Fruit fly (Drosophila melanogaster) whole organism, embryonic: ENCODE results near the gene CG14395.
A peak's percentile ranks its signal among the peaks of the same experiment; 100 is the strongest.

ENCODE experiments used
- Adf1 ChIP-seq: fragments of 200-800 bp; sonication (Bioruptor generic); IDR thresholded peaks from 2 replicates; pipeline ENCODE4 v1.3.6; 2022; ENCODE audit warnings: missing biosample characterization, missing genetic modification characterization
- CG10267 ChIP-seq: fragments of 200-800 bp; sonication (Bioruptor generic); optimal IDR thresholded peaks from 2 replicates; lab custom pipeline; 2018; ENCODE audit warnings: missing biosample characterization, mild to moderate bottlenecking, missing genetic modification characterization, moderate library complexity
- CG10654 ChIP-seq: fragments of 200-800 bp; sonication (Bioruptor generic); optimal IDR thresholded peaks from 2 replicates; lab custom pipeline; 2016; ENCODE audit warnings: missing biosample characterization, missing genetic modification characterization
- CG11504 ChIP-seq: fragments of 200-800 bp; sonication (Bioruptor generic); optimal IDR thresholded peaks from 3 replicates; lab custom pipeline; 2019; ENCODE audit warnings: missing biosample characterization, mild to moderate bottlenecking, missing genetic modification characterization, moderate library complexity
- CG12155 ChIP-seq: fragments of 200-800 bp; sonication (Bioruptor generic); optimal IDR thresholded peaks from 3 replicates; lab custom pipeline; 2016; ENCODE audit warnings: missing biosample characterization, missing genetic modification characterization
- CG12299 ChIP-seq: fragments of 200-800 bp; sonication (Bioruptor generic); optimal IDR thresholded peaks from 2 replicates; lab custom pipeline; 2018; ENCODE audit warnings: missing biosample characterization, mild to moderate bottlenecking, missing genetic modification characterization
- CG13424 ChIP-seq: fragments of 200-800 bp; sonication (Bioruptor generic); optimal IDR thresholded peaks from 2 replicates; lab custom pipeline; 2019; ENCODE audit warnings: missing biosample characterization, mild to moderate bottlenecking, missing genetic modification characterization, moderate library complexity
- CG13775 ChIP-seq: fragments of 200-800 bp; sonication (Bioruptor generic); optimal IDR thresholded peaks from 3 replicates; lab custom pipeline; 2017; ENCODE audit warnings: missing biosample characterization, mild to moderate bottlenecking, missing genetic modification characterization
- CG14710 ChIP-seq: fragments of 200-800 bp; sonication (Bioruptor generic); optimal IDR thresholded peaks from 3 replicates; lab custom pipeline; 2019; ENCODE audit warnings: missing biosample characterization, mild to moderate bottlenecking, missing genetic modification characterization, moderate library complexity
- CG14860 ChIP-seq: fragments of 200-800 bp; sonication (Bioruptor generic); IDR thresholded peaks from 3 replicates; pipeline ENCODE4 v1.3.6; 2022; ENCODE audit warnings: missing biosample characterization, missing genetic modification characterization; ENCODE audit not compliant: partially characterized antibody
- CG17359 ChIP-seq: fragments of 200-800 bp; sonication (Bioruptor generic); optimal IDR thresholded peaks from 3 replicates; lab custom pipeline; 2018; ENCODE audit warnings: missing biosample characterization, mild to moderate bottlenecking, missing genetic modification characterization, moderate library complexity
- CG17361 ChIP-seq: fragments of 200-800 bp; sonication (Bioruptor generic); IDR thresholded peaks from 3 replicates; pipeline ENCODE4 v1.3.6; 2022; ENCODE audit warnings: missing biosample characterization, missing genetic modification characterization
- CG17568 ChIP-seq: fragments of 200-800 bp; sonication (Bioruptor generic); optimal IDR thresholded peaks from 2 replicates; lab custom pipeline; 2018; ENCODE audit warnings: missing biosample characterization, mild to moderate bottlenecking, missing genetic modification characterization, moderate library complexity
- CG17802 ChIP-seq: fragments of 200-800 bp; sonication (Bioruptor generic); optimal IDR thresholded peaks from 2 replicates; lab custom pipeline; 2018; ENCODE audit warnings: missing biosample characterization, mild to moderate bottlenecking, missing genetic modification characterization, moderate library complexity
- CG2129 ChIP-seq: fragments of 200-800 bp; sonication (Bioruptor generic); IDR thresholded peaks from 2 replicates; pipeline ENCODE4 v1.3.6; 2022; ENCODE audit warnings: missing biosample characterization, missing genetic modification characterization; ENCODE audit not compliant: partially characterized antibody
- CG30020 ChIP-seq: fragments of 200-800 bp; optimal IDR thresholded peaks from 2 replicates; lab custom pipeline; 2019; ENCODE audit warnings: missing biosample characterization, mild to moderate bottlenecking, missing genetic modification characterization, moderate library complexity
- CG31388 ChIP-seq: fragments of 200-800 bp; sonication (Bioruptor generic); optimal IDR thresholded peaks from 2 replicates; lab custom pipeline; 2016; ENCODE audit warnings: missing biosample characterization, missing genetic modification characterization
- CG6654 ChIP-seq: fragments of 200-800 bp; sonication (Bioruptor generic); optimal IDR thresholded peaks from 2 replicates; lab custom pipeline; 2017; ENCODE audit warnings: missing biosample characterization, mild to moderate bottlenecking, missing genetic modification characterization
- CG7786 ChIP-seq: fragments of 200-800 bp; sonication (Bioruptor generic); optimal IDR thresholded peaks from 2 replicates; lab custom pipeline; 2016; ENCODE audit warnings: missing biosample characterization, missing genetic modification characterization
- CG8765 ChIP-seq: fragments of 200-800 bp; sonication (Bioruptor generic); IDR thresholded peaks from 2 replicates; pipeline ENCODE4 v1.3.6; 2022; ENCODE audit warnings: missing biosample characterization, missing genetic modification characterization
- CTCF ChIP-seq: fragments of 200-800 bp; sonication (Bioruptor generic); optimal IDR thresholded peaks from 2 replicates; lab custom pipeline; 2017; ENCODE audit warnings: missing biosample characterization, mild to moderate bottlenecking, missing genetic modification characterization, moderate library complexity
- Dll ChIP-seq: fragments of 200-800 bp; sonication (Bioruptor generic); IDR thresholded peaks from 4 replicates; pipeline ENCODE4 v1.3.6; 2022; ENCODE audit warnings: missing biosample characterization, missing genetic modification characterization; ENCODE audit not compliant: partially characterized antibody
- E2f1 ChIP-seq: fragments of 200-800 bp; sonication (Bioruptor generic); IDR thresholded peaks from 2 replicates; pipeline ENCODE4 v1.3.6; 2022; ENCODE audit warnings: missing biosample characterization, missing genetic modification characterization
- Fer3 ChIP-seq: fragments of 200-800 bp; sonication (Bioruptor generic); optimal IDR thresholded peaks from 2 replicates; lab custom pipeline; 2018; ENCODE audit warnings: missing biosample characterization, mild to moderate bottlenecking, missing genetic modification characterization, moderate library complexity
- HLH4C ChIP-seq: fragments of 200-800 bp; sonication (Bioruptor generic); IDR thresholded peaks from 3 replicates; pipeline ENCODE4 v1.3.6; 2022; ENCODE audit warnings: missing biosample characterization, missing genetic modification characterization; ENCODE audit not compliant: partially characterized antibody
- HLHmδ ChIP-seq: fragments of 200-800 bp; sonication (Bioruptor generic); optimal IDR thresholded peaks from 2 replicates; lab custom pipeline; 2018; ENCODE audit warnings: missing biosample characterization, mild to moderate bottlenecking, missing genetic modification characterization, moderate library complexity
- HmgZ ChIP-seq: fragments of 200-800 bp; sonication (Bioruptor generic); optimal IDR thresholded peaks from 2 replicates; lab custom pipeline; 2018; ENCODE audit warnings: missing biosample characterization, mild to moderate bottlenecking, missing genetic modification characterization
- Hr78 ChIP-seq, 2 experiments: fragments of 200-800 bp in 1 of 2; fragments of >200 bp in 1 of 2; sonication (Bioruptor generic) in 1 of 2; optimal IDR thresholded peaks; 2 replicates each; lab custom pipeline; 2017 to 2019; ENCODE audit warnings: missing biosample characterization in 2 of 2, missing genetic modification characterization in 2 of 2, mild to moderate bottlenecking in 1 of 2, moderate library complexity in 1 of 2
- Mrtf ChIP-seq: fragments of 200-800 bp; sonication (Bioruptor generic); IDR thresholded peaks from 3 replicates; pipeline ENCODE4 v1.3.6; 2022; ENCODE audit warnings: missing biosample characterization, missing genetic modification characterization
- Usf ChIP-seq: fragments of 200-800 bp; sonication (Bioruptor generic); optimal IDR thresholded peaks from 2 replicates; lab custom pipeline; 2017; ENCODE audit warnings: missing genotype, missing biosample characterization, missing genetic modification characterization
- Xbp1 ChIP-seq: fragments of 200-800 bp; sonication (Bioruptor generic); optimal IDR thresholded peaks from 3 replicates; lab custom pipeline; 2016; ENCODE audit warnings: missing biosample characterization, mild to moderate bottlenecking, missing genetic modification characterization
- amos ChIP-seq: fragments of 200-800 bp; sonication (Bioruptor generic); IDR thresholded peaks from 2 replicates; pipeline ENCODE4 v1.3.6; 2022; ENCODE audit warnings: missing biosample characterization, missing genetic modification characterization; ENCODE audit not compliant: partially characterized antibody
- crol ChIP-seq: fragments of 200-800 bp; sonication (Bioruptor generic); IDR thresholded peaks from 2 replicates; pipeline ENCODE4 v1.3.6; 2022; ENCODE audit warnings: missing biosample characterization, missing genetic modification characterization
- crp ChIP-seq, 2 experiments: fragments of 200-800 bp; sonication (Bioruptor generic); optimal IDR thresholded peaks; 2 replicates in 1 of 2; 3 replicates in 1 of 2; lab custom pipeline; 2017; ENCODE audit warnings: missing biosample characterization in 2 of 2, missing genetic modification characterization in 2 of 2, mild to moderate bottlenecking in 1 of 2, moderate library complexity in 1 of 2
- fd102C ChIP-seq: fragments of 200-800 bp; sonication (Bioruptor generic); optimal IDR thresholded peaks from 2 replicates; lab custom pipeline; 2018; ENCODE audit warnings: missing biosample characterization, mild to moderate bottlenecking, missing genetic modification characterization, moderate library complexity
- fd96Cb ChIP-seq: fragments of 200-800 bp; sonication (Bioruptor generic); optimal IDR thresholded peaks from 2 replicates; lab custom pipeline; 2018; ENCODE audit warnings: missing biosample characterization, mild to moderate bottlenecking, missing genetic modification characterization, moderate library complexity
- gsb-n ChIP-seq: fragments of 200-800 bp; sonication (Bioruptor generic); optimal IDR thresholded peaks from 3 replicates; lab custom pipeline; 2018; ENCODE audit warnings: missing biosample characterization, mild to moderate bottlenecking, missing genetic modification characterization
- hbn ChIP-seq: fragments of 200-800 bp; sonication (Bioruptor generic); IDR thresholded peaks from 2 replicates; pipeline ENCODE4 v1.3.6; 2022; ENCODE audit warnings: missing biosample characterization, missing genetic modification characterization; ENCODE audit not compliant: partially characterized antibody
- ind ChIP-seq: fragments of 200-800 bp; sonication (Bioruptor generic); optimal IDR thresholded peaks from 3 replicates; lab custom pipeline; 2016; ENCODE audit warnings: missing biosample characterization, missing genetic modification characterization
- inv ChIP-seq: fragments of 200-800 bp; sonication (Bioruptor generic); IDR thresholded peaks from 2 replicates; pipeline ENCODE4 v1.3.6; 2022; ENCODE audit warnings: missing biosample characterization, missing genetic modification characterization; ENCODE audit not compliant: partially characterized antibody
- mld ChIP-seq: fragments of 200-800 bp; sonication (Bioruptor generic); IDR thresholded peaks from 3 replicates; pipeline ENCODE4 v1.3.6; 2022; ENCODE audit warnings: missing biosample characterization, missing genetic modification characterization; ENCODE audit not compliant: partially characterized antibody
- pan ChIP-seq, 4 experiments: fragments of >200 bp in 3 of 4; fragments of 200-800 bp in 1 of 4; sonication (Bioruptor generic) in 1 of 4; optimal IDR thresholded peaks in 3 of 4; IDR thresholded peaks in 1 of 4; 2 replicates each; pipeline versions ENCODE4 v1.3.6 to Lab custom; 2017 to 2022; ENCODE audit warnings: missing biosample characterization in 2 of 4, missing genetic modification characterization in 2 of 4, mixed read lengths in 1 of 4
- pfk ChIP-seq: fragments of 200-800 bp; sonication (Bioruptor generic); optimal IDR thresholded peaks from 2 replicates; lab custom pipeline; 2018; ENCODE audit warnings: missing biosample characterization, mild to moderate bottlenecking, missing genetic modification characterization, moderate library complexity
- rib ChIP-seq: fragments of 200-800 bp; sonication (Bioruptor generic); IDR thresholded peaks from 2 replicates; pipeline ENCODE4 v1.3.6; 2022; ENCODE audit warnings: missing biosample characterization, missing genetic modification characterization
- sna ChIP-seq: fragments of 200-800 bp; sonication (Bioruptor generic); IDR thresholded peaks from 2 replicates; pipeline ENCODE4 v1.3.6; 2022; ENCODE audit warnings: missing biosample characterization, missing genetic modification characterization; ENCODE audit not compliant: partially characterized antibody
- twi ChIP-seq: fragments of 200-800 bp; optimal IDR thresholded peaks from 2 replicates; lab custom pipeline; 2019; ENCODE audit warnings: missing biosample characterization, mild to moderate bottlenecking, missing genetic modification characterization, moderate library complexity
- unpg ChIP-seq: fragments of 200-800 bp; sonication (Bioruptor generic); optimal IDR thresholded peaks from 3 replicates; lab custom pipeline; 2018; ENCODE audit warnings: missing biosample characterization, mild to moderate bottlenecking, missing genetic modification characterization, moderate library complexity
- zfh2 ChIP-seq: fragments of 200-800 bp; sonication (Bioruptor generic); optimal IDR thresholded peaks from 2 replicates; lab custom pipeline; 2016; ENCODE audit warnings: missing biosample characterization, missing genetic modification characterization

Gene CG14395

dm6 chr3R:12630369-12630768, 32.3 kb upstream of the CG14395 start, which contains the start of gene Not10:
TSS of gene Not10 (plus strand) at chr3R:12630647.
- TF ChIP-seq fd102C (GFP tag; lab: Kevin White, UChicago) (no peak), twi (tag; lab: Kevin White, UChicago) (peak; percentile 14), gsb-n (tag; lab: Kevin White, UChicago) (peak; percentile 96), rib (GFP tag; lab: Robert Waterston, UW) (no peak), CG17361 (GFP tag; lab: Robert Waterston, UW) (peak; percentile 60), pfk (GFP tag; lab: Kevin White, UChicago) (no peak), Adf1 (0 out of 2 replicates have a peak, but pooled peaks have one; percentile 20), unpg (GFP tag; lab: Kevin White, UChicago) (no peak), CG30020 (peak; percentile 61), HmgZ (tag; lab: Kevin White, UChicago) (peak; percentile 35), HLH4C (GFP tag; lab: Robert Waterston, UW) (peak; percentile 69; the same call in 2 of the 3 replicates), HLHmδ (GFP tag; lab: Kevin White, UChicago) (no peak), mld (GFP tag; lab: Robert Waterston, UW) (no peak), CTCF (GFP tag; lab: Kevin White, UChicago) (peak; percentile 85), Mrtf (GFP tag; lab: Robert Waterston, UW) (no peak), sna (GFP tag; lab: Robert Waterston, UW) (peak; percentile 76; the same call in 1 of the 2 replicates), pan (optimal IDR thresholded peaks at IDR 0.05; lab: Kevin White, UChicago) (no peak), pan (GFP tag; optimal IDR thresholded peaks at IDR 0.05 in 1 of 2, IDR thresholded peaks at IDR 0.05 in 1 of 2) (no peak), zfh2 (GFP tag; lab: Kevin White, UChicago) (peak; percentile 18), CG14860 (no peak), Fer3 (tag; lab: Kevin White, UChicago) (peak; percentile 9), CG13775 (peak; percentile 50), CG14710 (peak; percentile 77), CG7786 (no peak), Usf (GFP tag; lab: Kevin White, UChicago) (no peak), CG6654 (no peak), CG8765 (no peak), CG10267 (tag; lab: Kevin White, UChicago) (peak; percentile 79), ind (peak; percentile 44), hbn (peak; percentile 58), CG31388 (no peak), CG13424 (tag; lab: Kevin White, UChicago) (peak; percentile 70), Xbp1 (GFP tag; lab: Kevin White, UChicago) (peak; percentile 35), fd96Cb (tag; lab: Kevin White, UChicago) (no peak), CG11504 (tag; lab: Kevin White, UChicago) (no peak), inv (GFP tag; lab: Robert Waterston, UW) (peak; percentile 61), E2f1 (peak; percentile 23; the same call in 1 of the 2 replicates), CG12299 (tag; lab: Kevin White, UChicago) (peak; percentile 65), amos (peak; percentile 66), CG2129 (peak; percentile 52; the same call in 1 of the 2 replicates), CG17802 (tag; lab: Kevin White, UChicago) (no peak), CG12155 (GFP tag; lab: Kevin White, UChicago) (peak; percentile 38), CG17359 (peak; percentile 23), crp (GFP tag; optimal IDR thresholded peaks at IDR 0.05; lab: Kevin White, UChicago) (peak in 1 of 2 experiments; percentile 8), CG17568 (GFP tag; lab: Kevin White, UChicago) (no peak), Dll (GFP tag; lab: Robert Waterston, UW) (peak; percentile 86), crol (GFP tag; lab: Robert Waterston, UW) (no peak), CG10654 (peak; percentile 10), Hr78 (GFP tag; optimal IDR thresholded peaks at IDR 0.05; lab: Kevin White, UChicago) (no peak)
